Worm (Caenorhabditis elegans) whole organism, L2 larva: ENCODE data around the gene R03D7.2.

ENCODE experiments used
- C34F6.9 ChIP-seq: fragments of 150-350 bp; optimal IDR thresholded peaks from 2 replicates; lab custom pipeline; 2014; ENCODE audit warnings: missing biosample characterization, missing genetic modification characterization
- F13H6.1 ChIP-seq: sonication (generic microtip); optimal IDR thresholded peaks from 2 replicates; lab custom pipeline; 2016; ENCODE audit warnings: missing genetic modification characterization, missing compliant biosample characterization
- R02D3.7 ChIP-seq: fragments of 150-350 bp; optimal IDR thresholded peaks from 2 replicates; lab custom pipeline; 2014; ENCODE audit warnings: missing biosample characterization, missing genetic modification characterization
- Y55F3AM.14 ChIP-seq: fragments of 200-800 bp; sonication (Bioruptor generic); optimal IDR thresholded peaks from 2 replicates; lab custom pipeline; 2018; ENCODE audit warnings: mild to moderate bottlenecking, missing genetic modification characterization, missing compliant biosample characterization
- ZK546.5 ChIP-seq: sonication (generic microtip); optimal IDR thresholded peaks from 2 replicates; lab custom pipeline; 2017; ENCODE audit warnings: missing biosample characterization, missing genetic modification characterization
- alr-1 ChIP-seq: fragments of 150-350 bp; optimal IDR thresholded peaks from 2 replicates; lab custom pipeline; 2014; ENCODE audit warnings: missing biosample characterization, missing genetic modification characterization
- aly-2 ChIP-seq: fragments of 150-350 bp; optimal IDR thresholded peaks from 2 replicates; lab custom pipeline; 2014; ENCODE audit warnings: missing biosample characterization, missing genetic modification characterization
- ama-1 ChIP-seq: fragments of 150-350 bp; optimal IDR thresholded peaks from 2 replicates; lab custom pipeline; 2018; ENCODE audit warnings: inconsistent platforms
- blmp-1 ChIP-seq: sonication (generic microtip); optimal IDR thresholded peaks from 2 replicates; lab custom pipeline; 2017; ENCODE audit warnings: missing genetic modification characterization, mild to moderate bottlenecking, missing compliant biosample characterization, antibody characterized with exemption, moderate library complexity; ENCODE audit not compliant: insufficient read depth
- ceh-16 ChIP-seq: fragments of 150-350 bp; optimal IDR thresholded peaks from 2 replicates; lab custom pipeline; 2014; ENCODE audit warnings: missing biosample characterization, missing genetic modification characterization
- ceh-82 ChIP-seq: fragments of 150-350 bp; optimal IDR thresholded peaks from 2 replicates; lab custom pipeline; 2014; ENCODE audit warnings: missing biosample characterization, missing genetic modification characterization
- crh-2 ChIP-seq: sonication (generic microtip); optimal IDR thresholded peaks from 2 replicates; lab custom pipeline; 2017; ENCODE audit warnings: missing biosample characterization, missing genetic modification characterization
- dmd-4 ChIP-seq: sonication (generic microtip); optimal IDR thresholded peaks from 2 replicates; lab custom pipeline; 2017; ENCODE audit warnings: missing biosample characterization, missing genetic modification characterization
- egl-27 ChIP-seq: sonication (generic microtip); optimal IDR thresholded peaks from 3 replicates; lab custom pipeline; 2017; ENCODE audit warnings: missing biosample characterization, missing genetic modification reagents, missing genetic modification characterization
- elt-1 ChIP-seq: fragments of 150-350 bp; optimal IDR thresholded peaks from 2 replicates; lab custom pipeline; 2014; ENCODE audit warnings: missing biosample characterization, missing genetic modification characterization
- elt-3 ChIP-seq: sonication (generic microtip); optimal IDR thresholded peaks from 2 replicates; lab custom pipeline; 2017; ENCODE audit warnings: missing biosample characterization, missing genetic modification characterization
- fos-1 ChIP-seq: fragments of 150-350 bp; optimal IDR thresholded peaks from 2 replicates; lab custom pipeline; 2014; ENCODE audit warnings: missing biosample characterization, missing genetic modification characterization
- gmeb-1 ChIP-seq: fragments of 150-350 bp; optimal IDR thresholded peaks from 2 replicates; lab custom pipeline; 2014; ENCODE audit warnings: missing biosample characterization, missing genetic modification characterization
- lin-11 ChIP-seq: fragments of 150-350 bp; sonication (generic microtip); optimal IDR thresholded peaks from 2 replicates; lab custom pipeline; 2014; ENCODE audit warnings: missing biosample characterization, missing genetic modification characterization, inconsistent platforms, mixed read lengths
- lin-13 ChIP-seq: fragments of 150-350 bp; optimal IDR thresholded peaks from 2 replicates; lab custom pipeline; 2014; ENCODE audit warnings: missing biosample characterization, missing genetic modification reagents, missing genetic modification characterization
- lsy-2 ChIP-seq, 2 experiments: fragments of 150-350 bp in 1 of 2; sonication (generic microtip) in 1 of 2; optimal IDR thresholded peaks; 2 replicates each; lab custom pipeline; 2014 to 2017; ENCODE audit warnings: missing biosample characterization in 2 of 2, missing genetic modification characterization in 2 of 2
- mab-5 ChIP-seq: fragments of 150-350 bp; optimal IDR thresholded peaks from 2 replicates; lab custom pipeline; 2014; ENCODE audit warnings: missing biosample characterization, missing genetic modification characterization
- mbf-1 ChIP-seq: sonication (generic microtip); optimal IDR thresholded peaks from 2 replicates; lab custom pipeline; 2017; ENCODE audit warnings: missing biosample characterization, missing genetic modification characterization
- mdl-1 ChIP-seq, 2 experiments: fragments of 150-350 bp in 1 of 2; sonication (generic microtip) in 1 of 2; optimal IDR thresholded peaks; 2 replicates each; lab custom pipeline; 2017; ENCODE audit warnings: missing biosample characterization in 2 of 2, missing genetic modification characterization in 2 of 2
- nhr-10 ChIP-seq: sonication (generic microtip); optimal IDR thresholded peaks from 2 replicates; lab custom pipeline; 2017; ENCODE audit warnings: missing biosample characterization, missing genetic modification characterization
- nhr-11 ChIP-seq: fragments of 150-350 bp; optimal IDR thresholded peaks from 2 replicates; lab custom pipeline; 2014; ENCODE audit warnings: missing biosample characterization, missing genetic modification characterization
- nhr-12 ChIP-seq: fragments of 150-350 bp; optimal IDR thresholded peaks from 2 replicates; lab custom pipeline; 2014; ENCODE audit warnings: missing biosample characterization, missing genetic modification characterization
- nhr-129 ChIP-seq: fragments of 150-350 bp; optimal IDR thresholded peaks from 2 replicates; lab custom pipeline; 2014; ENCODE audit warnings: missing biosample characterization, missing genetic modification characterization
- nhr-21 ChIP-seq: fragments of 150-350 bp; optimal IDR thresholded peaks from 2 replicates; lab custom pipeline; 2014; ENCODE audit warnings: missing biosample characterization, missing genetic modification characterization
- nhr-23 ChIP-seq: fragments of 150-350 bp; optimal IDR thresholded peaks from 2 replicates; lab custom pipeline; 2014; ENCODE audit warnings: missing biosample characterization, missing genetic modification reagents, missing genetic modification characterization
- nhr-237 ChIP-seq: fragments of 150-350 bp; optimal IDR thresholded peaks from 2 replicates; lab custom pipeline; 2014; ENCODE audit warnings: missing biosample characterization, missing genetic modification characterization
- nhr-25 ChIP-seq: fragments of 150-350 bp; sonication (generic microtip); optimal IDR thresholded peaks from 3 replicates; lab custom pipeline; 2014; ENCODE audit warnings: missing biosample characterization, missing genetic modification characterization
- nhr-6 ChIP-seq: fragments of 150-350 bp; optimal IDR thresholded peaks from 2 replicates; lab custom pipeline; 2014; ENCODE audit warnings: missing biosample characterization, missing genetic modification characterization
- nhr-77 ChIP-seq: fragments of 150-350 bp; optimal IDR thresholded peaks from 2 replicates; lab custom pipeline; 2014; ENCODE audit warnings: missing biosample characterization, missing genetic modification characterization
- peb-1 ChIP-seq: fragments of 150-350 bp; optimal IDR thresholded peaks from 2 replicates; lab custom pipeline; 2014; ENCODE audit warnings: missing biosample characterization, missing genetic modification characterization
- sem-4 ChIP-seq: fragments of 150-350 bp; optimal IDR thresholded peaks from 2 replicates; lab custom pipeline; 2014; ENCODE audit warnings: missing biosample characterization, missing genetic modification reagents, missing genetic modification characterization
- skn-1 ChIP-seq: sonication (generic microtip); optimal IDR thresholded peaks from 2 replicates; lab custom pipeline; 2017; ENCODE audit warnings: missing biosample characterization, missing genetic modification characterization
- sma-3 ChIP-seq: sonication (generic microtip); optimal IDR thresholded peaks from 2 replicates; lab custom pipeline; 2016; ENCODE audit warnings: missing genetic modification reagents, missing genetic modification characterization, missing compliant biosample characterization
- sma-9 ChIP-seq, 2 experiments: fragments of 150-350 bp in 1 of 2; sonication (generic microtip) in 1 of 2; optimal IDR thresholded peaks; 2 replicates each; lab custom pipeline; 2014 to 2016; ENCODE audit warnings: missing genetic modification characterization in 2 of 2, mild to moderate bottlenecking in 1 of 2, missing biosample characterization in 1 of 2, missing compliant biosample characterization in 1 of 2, missing genetic modification reagents in 1 of 2, moderate library complexity in 1 of 2
- unc-39 ChIP-seq: fragments of 150-350 bp; optimal IDR thresholded peaks from 2 replicates; lab custom pipeline; 2014; ENCODE audit warnings: missing biosample characterization, missing genetic modification characterization
- unc-55 ChIP-seq: fragments of 150-350 bp; sonication (generic microtip); optimal IDR thresholded peaks from 3 replicates; lab custom pipeline; 2014; ENCODE audit warnings: missing biosample characterization, missing genetic modification reagents, missing genetic modification characterization
- unc-62 ChIP-seq: fragments of 150-350 bp; optimal IDR thresholded peaks from 2 replicates; lab custom pipeline; 2014; ENCODE audit warnings: missing biosample characterization, missing genetic modification reagents, missing genetic modification characterization
- zag-1 ChIP-seq: fragments of 150-350 bp; optimal IDR thresholded peaks from 2 replicates; lab custom pipeline; 2014; ENCODE audit warnings: missing biosample characterization, missing genetic modification characterization
- ztf-1 ChIP-seq: fragments of 200-800 bp; sonication (Bioruptor generic); conservative IDR thresholded peaks from 2 replicates; pipeline ENCODE4 v1.3.6; 2022; ENCODE audit warnings: missing genetic modification characterization, missing compliant biosample characterization
- ztf-11 ChIP-seq: sonication (generic microtip); optimal IDR thresholded peaks from 2 replicates; lab custom pipeline; 2017; ENCODE audit warnings: missing biosample characterization, missing genetic modification characterization
- ztf-4 ChIP-seq: fragments of 150-350 bp; optimal IDR thresholded peaks from 2 replicates; lab custom pipeline; 2014; ENCODE audit warnings: missing biosample characterization, missing genetic modification characterization

Gene R03D7.2

DNA sequence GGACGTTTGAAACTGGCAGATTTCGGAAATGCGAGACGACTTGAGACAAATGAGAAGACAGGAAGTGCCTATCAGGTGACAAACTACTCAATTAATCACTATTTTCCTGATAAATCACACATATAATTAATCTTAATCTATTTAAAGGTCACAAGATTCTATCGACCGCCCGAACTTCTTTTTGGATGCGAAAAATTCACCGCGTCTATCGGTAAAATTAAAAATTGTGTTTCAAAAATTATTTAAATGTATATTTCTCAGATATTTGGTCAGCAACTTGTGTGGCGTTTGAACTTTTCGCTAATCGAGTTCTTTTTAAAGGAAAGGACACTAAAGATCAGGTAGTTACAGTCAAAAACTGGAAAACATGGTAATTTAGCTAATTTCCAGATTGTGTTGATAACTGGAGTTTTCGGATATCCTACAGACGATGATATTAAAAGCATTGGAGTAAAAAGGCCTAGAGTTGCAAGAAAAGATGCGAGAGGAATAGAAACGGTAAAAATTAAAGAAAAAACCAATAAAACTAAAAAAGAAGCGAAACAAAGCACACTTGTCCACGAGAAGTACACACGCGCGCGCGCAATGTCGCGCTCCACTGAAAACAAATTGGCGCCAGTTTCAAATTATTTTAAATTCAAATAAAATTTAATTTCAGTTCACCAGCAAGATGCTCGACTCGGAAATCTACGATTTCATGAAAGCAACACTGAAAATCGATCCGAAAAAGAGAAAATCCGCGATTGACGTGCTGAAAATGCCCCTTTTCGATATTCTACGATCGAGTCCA lies 13.4 kb upstream of the R03D7.2 start:
- no peak for TF ChIP-seq nhr-21 (tag; lab: Kevin White, UChicago)
- no peak for TF ChIP-seq sma-3 (GFP tag; lab: Kevin White, UChicago)
- TF ChIP-seq nhr-12 (tag; lab: Kevin White, UChicago) = no peak

DNA sequence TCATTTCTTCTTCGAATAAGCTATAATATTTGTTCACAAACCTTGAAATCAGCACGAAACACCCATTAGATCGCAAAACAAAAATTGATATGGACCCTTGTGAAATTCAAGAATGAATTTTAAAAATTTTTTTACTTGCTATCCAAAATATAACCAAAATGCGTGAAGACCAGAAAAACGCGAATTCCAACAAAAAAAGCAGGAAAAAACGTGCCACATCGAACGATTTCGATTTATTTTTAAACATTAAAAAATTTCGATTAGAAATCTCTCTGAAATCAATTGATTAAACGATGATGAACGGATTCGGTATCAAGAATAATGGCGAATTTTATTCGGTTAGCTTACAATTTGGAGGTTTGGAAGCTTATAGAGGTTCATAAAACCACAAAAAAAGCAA lies 12.3 kb upstream of the R03D7.2 start, which contains the start of the genes tceb-3 and gskl-1:
Gene tceb-3, minus strand, starts transcription at position 101 of the 400 bp plus-strand sequence.
Gene gskl-1, plus strand, starts transcription at position 243 of the 400 bp plus-strand sequence.
- TF ChIP-seq nhr-23 (tag; lab: Kevin White, UChicago) (no peak), F13H6.1 (tag; lab: Kevin White, UChicago) (no peak), aly-2 (tag; lab: Kevin White, UChicago) (no peak), nhr-129 (no peak), lin-13 (no peak), blmp-1 (tag; lab: Kevin White, UChicago) (no peak), nhr-12 (tag; lab: Kevin White, UChicago) (no peak), sma-3 (GFP tag; lab: Kevin White, UChicago) (no peak), lsy-2 (tag; optimal IDR thresholded peaks at IDR 0.05; lab: Kevin White, UChicago) (no peak), ama-1 (lab: Kevin White, UChicago) (no peak), unc-62 (GFP tag; lab: Kevin White, UChicago) (no peak), nhr-25 (tag; lab: Kevin White, UChicago) (no peak), ztf-1 (GFP tag; lab: Robert Waterston, UW) (no peak), mbf-1 (tag; lab: Kevin White, UChicago) (no peak), ceh-16 (no peak), nhr-11 (no peak), mdl-1 (tag; optimal IDR thresholded peaks at IDR 0.05; lab: Kevin White, UChicago) (no peak), elt-1 (tag; lab: Kevin White, UChicago) (no peak)

DNA sequence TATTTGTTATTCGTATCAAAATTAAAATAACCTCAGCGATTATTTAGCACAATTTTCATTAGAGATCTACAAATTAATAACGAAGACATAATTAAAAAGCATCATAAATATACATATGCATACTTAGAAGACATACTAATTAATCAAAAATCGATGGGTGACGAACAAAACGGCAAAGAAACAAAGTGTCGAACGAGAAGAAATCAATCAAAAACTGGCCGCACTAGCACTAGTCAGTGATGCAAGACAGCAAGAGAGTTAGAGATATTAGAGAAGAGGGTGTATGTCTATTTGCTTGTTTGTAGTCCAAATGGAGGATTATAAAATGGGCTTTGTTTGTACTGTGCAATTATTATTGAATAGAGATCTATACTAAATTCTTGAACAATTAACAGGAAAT lies 11.9 kb upstream of the R03D7.2 start:
- TF ChIP-seq zag-1 (tag; lab: Kevin White, UChicago) (no peak), mab-5 (tag; lab: Kevin White, UChicago) (peak; percentile 68), unc-39 (tag; lab: Kevin White, UChicago) (no peak), ztf-1 (GFP tag; lab: Robert Waterston, UW) (no peak), nhr-129 (peak; percentile 64), egl-27 (tag; lab: Kevin White, UChicago) (no peak), unc-55 (peak; percentile 57), ama-1 (lab: Kevin White, UChicago) (no peak), ceh-16 (peak; percentile 20), nhr-12 (tag; lab: Kevin White, UChicago) (no peak), alr-1 (tag; lab: Kevin White, UChicago) (no peak), lin-11 (tag; lab: Kevin White, UChicago) (no peak), elt-3 (tag; lab: Kevin White, UChicago) (no peak), C34F6.9 (tag; lab: Kevin White, UChicago) (peak; percentile 58), sma-9 (GFP tag; optimal IDR thresholded peaks at IDR 0.05; lab: Kevin White, UChicago) (peak; percentile 11), sma-9 (tag; optimal IDR thresholded peaks at IDR 0.05; lab: Kevin White, UChicago) (no peak), nhr-25 (tag; lab: Kevin White, UChicago) (peak; percentile 2), aly-2 (tag; lab: Kevin White, UChicago) (no peak), ZK546.5 (tag; lab: Kevin White, UChicago) (no peak), nhr-10 (tag; lab: Kevin White, UChicago) (no peak), F13H6.1 (tag; lab: Kevin White, UChicago) (peak; percentile 6), fos-1 (tag; lab: Kevin White, UChicago) (peak; percentile 28), lsy-2 (tag; optimal IDR thresholded peaks at IDR 0.05; lab: Kevin White, UChicago) (peak in 1 of 2 experiments; percentile 50), unc-62 (GFP tag; lab: Kevin White, UChicago) (no peak), gmeb-1 (tag; lab: Kevin White, UChicago) (no peak), nhr-6 (tag; lab: Kevin White, UChicago) (no peak), crh-2 (tag; lab: Kevin White, UChicago) (no peak), lin-13 (no peak), sma-3 (GFP tag; lab: Kevin White, UChicago) (no peak), mdl-1 (tag; optimal IDR thresholded peaks at IDR 0.05; lab: Kevin White, UChicago) (peak in 1 of 2 experiments; percentile 23), nhr-77 (tag; lab: Kevin White, UChicago) (no peak), ztf-11 (tag; lab: Kevin White, UChicago) (no peak), skn-1 (tag; lab: Kevin White, UChicago) (no peak), ztf-4 (tag; lab: Kevin White, UChicago) (peak; percentile 16), Y55F3AM.14 (GFP tag; lab: Kevin White, UChicago) (no peak), ceh-82 (tag; lab: Kevin White, UChicago) (no peak), mbf-1 (tag; lab: Kevin White, UChicago) (no peak), dmd-4 (tag; lab: Kevin White, UChicago) (no peak), R02D3.7 (tag; lab: Kevin White, UChicago) (no peak), sem-4 (peak; percentile 44), elt-1 (tag; lab: Kevin White, UChicago) (no peak), nhr-237 (no peak), peb-1 (tag; lab: Kevin White, UChicago) (no peak), nhr-23 (tag; lab: Kevin White, UChicago) (no peak)
